Worm (Caenorhabditis elegans) whole organism, mixed stage, embryonic: ENCODE data around the gene B0303.14.
A peak's percentile ranks its signal among the peaks of the same experiment; 100 is the strongest.

ENCODE experiments used
- M03D4.4 ChIP-seq: sonication (generic microtip); optimal IDR thresholded peaks from 2 replicates; lab custom pipeline; 2017; ENCODE audit warnings: mild to moderate bottlenecking, missing genetic modification characterization, missing compliant biosample characterization
- bed-3 ChIP-seq: fragments of 200-800 bp; sonication (Bioruptor generic); optimal IDR thresholded peaks from 3 replicates; lab custom pipeline; 2018; ENCODE audit warnings: mild to moderate bottlenecking, missing genetic modification characterization, moderate library complexity, missing compliant biosample characterization
- blmp-1 ChIP-seq: fragments of 150-350 bp; optimal IDR thresholded peaks from 2 replicates; lab custom pipeline; 2014; ENCODE audit warnings: missing biosample characterization, missing genetic modification characterization
- ceh-39 ChIP-seq: fragments of 150-350 bp; optimal IDR thresholded peaks from 2 replicates; lab custom pipeline; 2014; ENCODE audit warnings: missing biosample characterization, missing genetic modification characterization
- ceh-43 ChIP-seq: fragments of 200-800 bp; sonication (Bioruptor generic); optimal IDR thresholded peaks from 2 replicates; lab custom pipeline; 2018; ENCODE audit warnings: mild to moderate bottlenecking, missing genetic modification characterization, moderate library complexity, missing compliant biosample characterization
- ceh-83 ChIP-seq: fragments of 200-800 bp; sonication (Bioruptor generic); optimal IDR thresholded peaks from 2 replicates; lab custom pipeline; 2018; ENCODE audit warnings: mild to moderate bottlenecking, missing genetic modification characterization, missing compliant biosample characterization
- ces-1 ChIP-seq: fragments of 150-350 bp; optimal IDR thresholded peaks from 2 replicates; lab custom pipeline; 2014; ENCODE audit warnings: missing biosample characterization, missing genetic modification reagents, missing genetic modification characterization
- drap-1 ChIP-seq: fragments of 200-800 bp; sonication (Bioruptor generic); optimal IDR thresholded peaks from 3 replicates; lab custom pipeline; 2018; ENCODE audit warnings: mild to moderate bottlenecking, missing genetic modification characterization, missing compliant biosample characterization
- elt-1 ChIP-seq: sonication (generic microtip); optimal IDR thresholded peaks from 2 replicates; lab custom pipeline; 2017; ENCODE audit warnings: missing genetic modification characterization, mild to moderate bottlenecking, missing compliant biosample characterization, antibody characterized with exemption, moderate library complexity, borderline replicate concordance; ENCODE audit not compliant: insufficient read depth
- elt-3 ChIP-seq: fragments of 150-350 bp; optimal IDR thresholded peaks from 2 replicates; lab custom pipeline; 2014; ENCODE audit warnings: missing biosample characterization, missing genetic modification characterization
- flh-1 ChIP-seq: fragments of 200-800 bp; sonication (Bioruptor generic); optimal IDR thresholded peaks from 2 replicates; lab custom pipeline; 2018; ENCODE audit warnings: mild to moderate bottlenecking, missing genetic modification characterization, moderate library complexity, missing compliant biosample characterization
- ham-2 ChIP-seq: fragments of 200-800 bp; sonication (Bioruptor generic); optimal IDR thresholded peaks from 2 replicates; lab custom pipeline; 2018; ENCODE audit warnings: mild to moderate bottlenecking, missing genetic modification characterization, missing compliant biosample characterization
- hlh-1 ChIP-seq: fragments of 150-350 bp; optimal IDR thresholded peaks from 2 replicates; lab custom pipeline; 2014; ENCODE audit warnings: missing biosample characterization, missing genetic modification reagents, missing genetic modification characterization
- lin-13 ChIP-seq: fragments of 150-350 bp; optimal IDR thresholded peaks from 2 replicates; lab custom pipeline; 2014; ENCODE audit warnings: missing biosample characterization, missing genetic modification characterization
- lin-32 ChIP-seq: fragments of 200-800 bp; sonication (Bioruptor generic); optimal IDR thresholded peaks from 2 replicates; lab custom pipeline; 2018; ENCODE audit warnings: mild to moderate bottlenecking, missing genetic modification characterization, missing compliant biosample characterization
- lsy-2 ChIP-seq: fragments of 150-350 bp; optimal IDR thresholded peaks from 2 replicates; lab custom pipeline; 2014; ENCODE audit warnings: missing biosample characterization, missing genetic modification characterization
- mab-5 ChIP-seq: fragments of 150-350 bp; optimal IDR thresholded peaks from 2 replicates; lab custom pipeline; 2014; ENCODE audit warnings: missing biosample characterization, missing genetic modification characterization
- mep-1 ChIP-seq: fragments of 150-350 bp; optimal IDR thresholded peaks from 2 replicates; lab custom pipeline; 2017; ENCODE audit warnings: missing biosample characterization, missing genetic modification reagents, missing genetic modification characterization, inconsistent platforms
- mls-2 ChIP-seq: sonication (generic microtip); optimal IDR thresholded peaks from 2 replicates; lab custom pipeline; 2016; ENCODE audit warnings: mild to moderate bottlenecking, missing genetic modification characterization, moderate library complexity, missing compliant biosample characterization
- nhr-12 ChIP-seq: fragments of 150-350 bp; optimal IDR thresholded peaks from 2 replicates; lab custom pipeline; 2014; ENCODE audit warnings: missing biosample characterization, missing genetic modification characterization
- nhr-2 ChIP-seq: fragments of 150-350 bp; optimal IDR thresholded peaks from 2 replicates; lab custom pipeline; 2014; ENCODE audit warnings: missing biosample characterization, missing genetic modification characterization
- nhr-237 ChIP-seq: fragments of 150-350 bp; optimal IDR thresholded peaks from 2 replicates; lab custom pipeline; 2014; ENCODE audit warnings: missing biosample characterization, missing genetic modification characterization
- nhr-28 ChIP-seq: fragments of 150-350 bp; optimal IDR thresholded peaks from 2 replicates; lab custom pipeline; 2014; ENCODE audit warnings: missing biosample characterization, missing genetic modification characterization
- nhr-76 ChIP-seq: sonication (generic microtip); optimal IDR thresholded peaks from 2 replicates; lab custom pipeline; 2017; ENCODE audit warnings: missing biosample characterization, missing genetic modification characterization
- pha-4 ChIP-seq: fragments of 150-350 bp; optimal IDR thresholded peaks from 2 replicates; lab custom pipeline; 2018; ENCODE audit warnings: missing biosample characterization, missing genetic modification reagents, missing genetic modification characterization
- sem-2 ChIP-seq: fragments of 200-800 bp; sonication (Bioruptor generic); optimal IDR thresholded peaks from 2 replicates; lab custom pipeline; 2018; ENCODE audit warnings: mild to moderate bottlenecking, missing genetic modification characterization, missing compliant biosample characterization
- snpc-4 ChIP-seq: fragments of 150-350 bp; optimal IDR thresholded peaks from 2 replicates; lab custom pipeline; 2014; ENCODE audit warnings: missing biosample characterization, missing genetic modification characterization
- sptf-1 ChIP-seq: sonication (generic microtip); optimal IDR thresholded peaks from 2 replicates; lab custom pipeline; 2017; ENCODE audit warnings: mild to moderate bottlenecking, missing genetic modification characterization, moderate library complexity, missing compliant biosample characterization
- tbx-8 ChIP-seq: fragments of 200-800 bp; sonication (Bioruptor generic); optimal IDR thresholded peaks from 2 replicates; lab custom pipeline; 2018; ENCODE audit warnings: mild to moderate bottlenecking, missing genetic modification characterization, moderate library complexity, missing compliant biosample characterization
- unc-120 ChIP-seq: sonication (generic microtip); optimal IDR thresholded peaks from 2 replicates; lab custom pipeline; 2017; ENCODE audit warnings: missing genetic modification characterization, missing compliant biosample characterization; ENCODE audit not compliant: poor library complexity, severe bottlenecking
- unc-39 ChIP-seq: fragments of 150-350 bp; optimal IDR thresholded peaks from 2 replicates; lab custom pipeline; 2014; ENCODE audit warnings: missing biosample characterization, missing genetic modification characterization
- unc-62 ChIP-seq: fragments of 150-350 bp; optimal IDR thresholded peaks from 2 replicates; lab custom pipeline; 2014; ENCODE audit warnings: missing biosample characterization, missing genetic modification reagents, missing genetic modification characterization
- zip-8 ChIP-seq: fragments of 150-350 bp; optimal IDR thresholded peaks from 2 replicates; lab custom pipeline; 2014; ENCODE audit warnings: missing biosample characterization, missing genetic modification characterization
- ztf-11 ChIP-seq: fragments of 150-350 bp; optimal IDR thresholded peaks from 2 replicates; lab custom pipeline; 2014; ENCODE audit warnings: missing biosample characterization, missing genetic modification characterization

B0303.14 gene

DNA sequence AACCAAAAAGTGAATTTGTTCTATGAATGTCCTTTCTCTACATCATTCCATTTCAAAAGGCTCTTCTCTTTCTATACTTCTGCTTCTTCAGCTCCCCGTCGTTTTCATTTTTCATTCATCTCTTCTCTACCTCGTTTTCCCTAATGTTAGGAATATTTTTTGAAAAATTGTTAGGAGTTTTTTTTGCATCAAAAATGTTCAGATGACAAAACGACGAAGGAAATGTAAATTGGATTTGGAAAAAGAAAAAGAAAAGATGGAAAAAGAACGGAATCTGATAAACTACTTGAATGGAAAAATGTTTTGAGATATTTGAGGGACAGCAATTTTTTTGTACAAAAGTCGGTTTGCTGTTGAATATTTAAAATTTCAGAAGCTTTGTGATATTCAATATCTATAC, 28.8 kb upstream of the B0303.14 start:
- TF ChIP-seq ham-2 (GFP tag; lab: Kevin White, UChicago): no peak
- no peak for TF ChIP-seq pha-4 (tag; lab: Kevin White, UChicago)
- TF ChIP-seq flh-1 (GFP tag; lab: Kevin White, UChicago): no peak
- TF ChIP-seq zip-8 (tag; lab: Kevin White, UChicago): no peak
- TF ChIP-seq nhr-28: no peak
- TF ChIP-seq hlh-1 (tag; lab: Kevin White, UChicago): no peak
- no peak for TF ChIP-seq sptf-1 (tag; lab: Kevin White, UChicago)
- no peak for TF ChIP-seq blmp-1 (tag; lab: Kevin White, UChicago)
- no peak for TF ChIP-seq mls-2 (tag; lab: Kevin White, UChicago)
- no peak for TF ChIP-seq unc-39
- TF ChIP-seq lsy-2 (tag; lab: Kevin White, UChicago): no peak
- no peak for TF ChIP-seq ces-1
- TF ChIP-seq unc-120 (tag; lab: Kevin White, UChicago): no peak
- no peak for TF ChIP-seq elt-1 (tag; lab: Kevin White, UChicago)

DNA sequence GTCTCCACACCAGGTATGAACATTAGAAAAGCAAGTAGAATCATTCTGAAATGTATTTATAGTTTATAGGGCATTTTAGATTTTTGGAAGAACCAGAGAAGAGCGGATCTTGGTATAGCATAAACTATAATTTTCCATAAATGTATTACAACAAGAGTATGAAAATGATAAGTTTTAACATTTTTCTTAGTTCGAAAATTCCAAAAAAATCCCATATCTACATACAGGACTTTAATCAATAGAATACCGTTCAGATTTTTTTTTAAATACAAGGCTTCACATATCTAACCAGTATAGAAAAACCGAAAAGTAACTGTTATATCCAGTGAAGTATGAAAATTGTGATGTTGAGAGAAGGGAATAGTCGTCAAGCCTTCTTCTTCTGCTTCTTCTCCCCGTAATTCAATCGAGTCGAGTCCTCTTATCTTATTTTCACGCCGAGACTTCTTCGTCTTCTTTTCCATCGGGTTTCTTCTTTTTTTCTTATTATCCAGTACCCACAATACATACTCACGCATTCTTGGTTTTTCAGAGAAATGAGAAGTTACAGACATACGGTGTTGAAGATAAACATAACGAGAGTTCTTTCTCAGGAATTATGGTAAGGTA, 27.9 kb upstream of the B0303.14 start, which contains the start of gene ZK370.6:
Gene ZK370.6 (minus strand): TSS at position 51 of the 609 bp plus-strand sequence.
- peak; percentile 92 for TF ChIP-seq ces-1
- TF ChIP-seq sptf-1 (tag; lab: Kevin White, UChicago): no peak

DNA sequence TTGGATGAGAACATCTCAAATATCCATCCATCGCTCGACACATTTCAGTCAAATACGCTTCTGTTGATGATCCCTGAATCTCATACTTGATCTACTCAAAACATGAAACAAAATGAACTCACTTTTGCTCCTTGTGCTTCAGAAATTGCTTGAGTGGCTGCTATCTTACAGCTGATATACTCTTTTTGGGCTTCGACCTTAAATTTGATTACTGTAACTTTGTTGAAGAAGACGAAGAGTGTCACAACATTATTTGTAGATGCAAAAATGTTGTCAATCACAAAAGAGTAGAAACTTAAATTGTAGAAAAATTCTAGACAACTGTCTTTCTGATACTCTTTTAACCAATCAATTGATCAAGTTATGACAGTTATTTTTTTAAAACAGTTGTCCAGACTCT, 26.6 kb upstream of the B0303.14 start:
- TF ChIP-seq hlh-1 (tag; lab: Kevin White, UChicago): no peak
- TF ChIP-seq M03D4.4 (tag; lab: Kevin White, UChicago): no peak
- TF ChIP-seq mls-2 (tag; lab: Kevin White, UChicago): no peak
- TF ChIP-seq ces-1: peak; percentile 8

DNA sequence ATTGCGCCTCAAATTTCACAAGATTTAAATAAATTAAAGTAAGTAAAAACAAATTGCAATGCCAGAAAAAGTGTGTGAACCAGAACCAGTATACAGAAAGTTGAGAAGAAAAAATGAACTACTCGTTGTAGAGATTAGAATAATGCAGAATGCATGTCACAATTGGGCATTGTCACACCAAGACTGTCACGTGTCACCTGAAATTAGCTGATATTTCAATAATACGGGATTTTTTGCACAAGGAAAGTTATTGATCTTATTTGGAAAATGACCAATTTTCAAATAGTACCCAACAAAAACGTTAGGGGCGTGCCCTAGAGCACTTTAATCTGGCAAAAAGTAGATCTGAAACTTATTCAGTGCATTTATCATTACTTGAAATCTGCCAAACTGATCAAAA, 26.0 kb upstream of the B0303.14 start:
- no peak for TF ChIP-seq unc-120 (tag; lab: Kevin White, UChicago)
- no peak for TF ChIP-seq unc-39
- TF ChIP-seq snpc-4 (tag; lab: Kevin White, UChicago): no peak
- no peak for TF ChIP-seq nhr-76
- no peak for TF ChIP-seq mab-5
- no peak for TF ChIP-seq sem-2 (GFP tag; lab: Kevin White, UChicago)
- no peak for TF ChIP-seq tbx-8 (GFP tag; lab: Kevin White, UChicago)
- no peak for TF ChIP-seq lin-13 (tag; lab: Kevin White, UChicago)
- no peak for TF ChIP-seq pha-4 (tag; lab: Kevin White, UChicago)
- no peak for TF ChIP-seq elt-1 (tag; lab: Kevin White, UChicago)
- no peak for TF ChIP-seq ztf-11 (tag; lab: Kevin White, UChicago)
- TF ChIP-seq elt-3 (tag; lab: Kevin White, UChicago): no peak
- no peak for TF ChIP-seq nhr-12 (tag; lab: Kevin White, UChicago)
- no peak for TF ChIP-seq mep-1
- TF ChIP-seq flh-1 (GFP tag; lab: Kevin White, UChicago): no peak
- TF ChIP-seq unc-62 (GFP tag; lab: Kevin White, UChicago): no peak
- no peak for TF ChIP-seq lsy-2 (tag; lab: Kevin White, UChicago)
- no peak for TF ChIP-seq ceh-39 (tag; lab: Kevin White, UChicago)
- no peak for TF ChIP-seq ham-2 (GFP tag; lab: Kevin White, UChicago)
- no peak for TF ChIP-seq sptf-1 (tag; lab: Kevin White, UChicago)

DNA sequence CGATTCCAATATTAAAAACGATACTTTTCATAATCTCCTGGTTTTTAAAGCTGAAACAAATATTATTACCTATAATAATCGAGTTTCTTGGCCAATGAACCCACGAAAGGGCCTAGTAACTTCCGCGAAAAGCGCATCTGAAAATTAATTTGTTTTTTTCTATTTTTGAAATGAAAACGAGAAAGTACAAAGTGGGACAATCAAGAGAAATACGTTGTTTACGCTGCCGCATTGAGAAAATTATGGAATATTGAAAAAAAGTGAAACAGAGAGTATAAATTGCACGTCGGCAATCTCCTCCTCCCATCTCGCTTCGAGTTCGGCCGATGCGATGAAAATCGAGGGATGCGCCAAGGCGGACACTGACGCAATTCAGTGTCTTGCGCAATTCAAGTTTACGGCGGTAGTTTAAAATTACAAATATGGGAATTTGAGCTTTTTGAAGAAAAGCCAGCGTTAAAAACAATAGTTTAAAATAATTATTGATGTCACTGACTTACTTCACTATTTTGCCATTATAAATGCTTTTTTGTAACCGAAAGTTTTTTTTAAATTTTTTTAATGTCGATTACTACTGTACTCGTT, 25.4 kb upstream of the B0303.14 start, which contains the start of gene pdhk-2:
Gene pdhk-2 (minus strand): TSS at position 137 of the 585 bp plus-strand sequence.
- no peak for TF ChIP-seq ztf-11 (tag; lab: Kevin White, UChicago)
- TF ChIP-seq ceh-43 (GFP tag; lab: Kevin White, UChicago): peak; percentile 71
- TF ChIP-seq unc-120 (tag; lab: Kevin White, UChicago): peak; percentile 90
- no peak for TF ChIP-seq unc-39
- TF ChIP-seq mls-2 (tag; lab: Kevin White, UChicago): peak; percentile 81
- TF ChIP-seq lin-13 (tag; lab: Kevin White, UChicago): peak; percentile 87
- peak; percentile 80 for TF ChIP-seq nhr-237 (tag; lab: Kevin White, UChicago)
- TF ChIP-seq pha-4 (tag; lab: Kevin White, UChicago): peak; percentile 76
- peak; percentile 54 for TF ChIP-seq hlh-1 (tag; lab: Kevin White, UChicago)
- peak; percentile 4 for TF ChIP-seq flh-1 (GFP tag; lab: Kevin White, UChicago)
- TF ChIP-seq lsy-2 (tag; lab: Kevin White, UChicago): peak; percentile 85
- no peak for TF ChIP-seq nhr-76
- TF ChIP-seq mab-5: no peak
- peak; percentile 39 for TF ChIP-seq ham-2 (GFP tag; lab: Kevin White, UChicago)
- TF ChIP-seq M03D4.4 (tag; lab: Kevin White, UChicago): peak; percentile 78
- no peak for TF ChIP-seq sem-2 (GFP tag; lab: Kevin White, UChicago)
- TF ChIP-seq tbx-8 (GFP tag; lab: Kevin White, UChicago): no peak
- TF ChIP-seq elt-1 (tag; lab: Kevin White, UChicago): peak; percentile 58
- TF ChIP-seq mep-1: peak; percentile 90
- no peak for TF ChIP-seq blmp-1 (tag; lab: Kevin White, UChicago)
- peak; percentile 86 for TF ChIP-seq sptf-1 (tag; lab: Kevin White, UChicago)
- peak; percentile 76 for TF ChIP-seq drap-1 (GFP tag; lab: Kevin White, UChicago)
- TF ChIP-seq ceh-83 (GFP tag; lab: Kevin White, UChicago): peak; percentile 72
- TF ChIP-seq nhr-28: no peak
- no peak for TF ChIP-seq elt-3 (tag; lab: Kevin White, UChicago)
- TF ChIP-seq ces-1: peak; percentile 78
- no peak for TF ChIP-seq nhr-2 (tag; lab: Kevin White, UChicago)
- peak; percentile 4 for TF ChIP-seq lin-32 (GFP tag; lab: Kevin White, UChicago)
- TF ChIP-seq nhr-12 (tag; lab: Kevin White, UChicago): no peak
- TF ChIP-seq snpc-4 (tag; lab: Kevin White, UChicago): no peak
- peak; percentile 57 for TF ChIP-seq unc-62 (GFP tag; lab: Kevin White, UChicago)
- peak; percentile 67 for TF ChIP-seq ceh-39 (tag; lab: Kevin White, UChicago)
- peak; percentile 31 for TF ChIP-seq bed-3 (GFP tag; lab: Kevin White, UChicago)
